Fruit fly (Drosophila melanogaster): ENCODE data around the gene CG42554.

Gene CG42554

DNA sequence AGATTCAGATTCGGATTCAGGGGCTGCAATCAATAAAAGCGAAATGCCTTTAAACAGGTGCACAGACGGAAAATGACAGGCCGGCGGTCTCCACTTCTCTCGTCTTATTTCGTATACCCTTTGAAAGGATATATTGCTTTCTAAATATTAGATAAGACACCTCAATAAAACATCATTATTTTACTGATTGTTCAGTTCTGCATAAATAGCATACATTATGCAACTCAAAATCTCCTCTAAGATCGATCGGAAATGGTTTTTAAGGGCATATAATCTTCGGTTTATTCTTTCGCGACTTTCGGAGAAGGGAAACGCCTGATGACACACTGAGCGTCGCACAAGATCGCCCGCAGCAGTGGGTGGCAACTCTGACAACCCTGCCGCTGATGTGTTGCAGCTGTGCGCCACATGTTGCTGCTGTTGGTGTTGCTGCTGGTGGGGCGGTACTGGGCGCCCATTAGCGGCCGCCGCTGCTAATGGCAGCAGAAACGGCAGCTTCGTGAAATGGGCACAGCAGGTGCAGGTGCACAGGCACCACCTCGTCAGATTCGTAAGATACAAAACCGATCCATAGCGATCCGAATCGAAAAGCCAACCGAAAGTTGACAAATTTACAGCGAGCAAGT is 49.6 kb upstream of the CG42554 start (continued):
- no peak for TF ChIP-seq Eip93F (GFP tag; optimal IDR thresholded peaks at IDR 0.05)
- TF ChIP-seq Gug (GFP tag; IDR thresholded peaks at IDR 0.05) = no peak
- no peak for TF ChIP-seq CG6808 (GFP tag; optimal IDR thresholded peaks at IDR 0.05)
- peak; percentile 45 for TF ChIP-seq CG11902 (GFP tag; optimal IDR thresholded peaks at IDR 0.05)
- peak; percentile 14 for TF ChIP-seq dsx (GFP tag; optimal IDR thresholded peaks at IDR 0.05; ENCODE audit: poor library complexity, severe bottlenecking)
- peak; percentile 47 for TF ChIP-seq net (GFP tag; optimal IDR thresholded peaks at IDR 0.05)
- peak; percentile 6 for TF ChIP-seq Sox15 (GFP tag; optimal IDR thresholded peaks at IDR 0.05)
- TF ChIP-seq svp (GFP tag) = peak; percentile 89
- no peak for TF ChIP-seq salr (GFP tag; optimal IDR thresholded peaks at IDR 0.05)
- TF ChIP-seq cyc (GFP tag; optimal IDR thresholded peaks at IDR 0.05) = peak; percentile 88
- peak; percentile 64 for TF ChIP-seq acj6 (GFP tag; optimal IDR thresholded peaks at IDR 0.05)
- TF ChIP-seq CG10669 (GFP tag; optimal IDR thresholded peaks at IDR 0.05) = peak; percentile 49

DNA sequence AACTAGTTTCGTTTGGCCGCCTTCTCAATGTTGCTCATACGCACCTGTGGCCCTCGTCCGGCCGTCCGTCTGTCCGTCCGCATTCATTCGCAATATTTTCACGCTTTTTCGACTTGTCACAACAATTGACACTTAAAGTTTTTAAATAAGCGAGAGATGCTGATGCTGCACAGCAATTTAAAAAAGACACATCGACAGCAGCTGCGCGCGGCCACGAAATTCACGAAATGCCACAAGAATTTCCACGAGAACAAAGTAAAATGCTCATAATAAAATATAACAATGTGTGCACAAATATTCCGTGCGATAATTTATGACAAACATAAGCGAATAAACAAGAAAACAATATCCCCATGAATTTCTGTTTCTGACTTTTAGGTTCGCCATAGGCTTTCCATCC is 48.6 kb upstream of the CG42554 start:
- TF ChIP-seq CG6276 (GFP tag; optimal IDR thresholded peaks at IDR 0.05) = no peak
- no peak for TF ChIP-seq CG4318 (GFP tag; optimal IDR thresholded peaks at IDR 0.05)
- TF ChIP-seq cyc (GFP tag; optimal IDR thresholded peaks at IDR 0.05) = no peak
- TF ChIP-seq Gug (GFP tag; IDR thresholded peaks at IDR 0.05) = no peak
- TF ChIP-seq dsx (GFP tag; optimal IDR thresholded peaks at IDR 0.05; ENCODE audit: poor library complexity, severe bottlenecking) = no peak
- TF ChIP-seq CG3919 (GFP tag; optimal IDR thresholded peaks at IDR 0.05) = no peak
- TF ChIP-seq Sox15 (GFP tag; optimal IDR thresholded peaks at IDR 0.05) = no peak
- no peak for TF ChIP-seq achi (GFP tag; optimal IDR thresholded peaks at IDR 0.05)

DNA sequence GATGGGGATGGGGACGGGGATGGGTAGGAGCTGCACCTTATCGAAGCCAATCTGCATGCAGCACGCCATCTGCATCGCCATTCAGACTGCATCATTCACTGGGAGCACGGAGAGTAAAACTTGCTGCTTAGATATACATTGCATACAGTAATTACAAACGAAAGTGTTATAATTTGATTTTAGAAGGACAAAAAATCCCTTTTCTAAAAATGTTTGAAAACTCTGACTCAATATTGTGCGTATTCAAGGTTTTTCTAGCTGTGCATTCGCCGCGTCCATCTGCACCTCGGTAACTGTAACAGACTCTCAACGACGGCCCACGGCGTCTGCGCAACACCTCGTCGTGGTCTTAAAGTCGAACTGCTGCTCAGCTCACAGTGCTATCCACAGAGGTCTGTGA is 47.8 kb upstream of the CG42554 start:
- no peak for TF ChIP-seq CG6854 (GFP tag; optimal IDR thresholded peaks at IDR 0.05)
- no peak for TF ChIP-seq CG11902 (GFP tag; optimal IDR thresholded peaks at IDR 0.05)
- TF ChIP-seq Sox102F (GFP tag; optimal IDR thresholded peaks at IDR 0.05) = no peak
- TF ChIP-seq CG10631 (GFP tag; optimal IDR thresholded peaks at IDR 0.05) = peak; percentile 70
- peak; percentile 78 for TF ChIP-seq CG11294 (GFP tag; IDR thresholded peaks at IDR 0.05)
- TF ChIP-seq ss (GFP tag; optimal IDR thresholded peaks at IDR 0.05) = peak in 1 of 2 experiments; percentile 3
- no peak for TF ChIP-seq Sox15 (GFP tag; optimal IDR thresholded peaks at IDR 0.05)
- TF ChIP-seq CG6276 (GFP tag; optimal IDR thresholded peaks at IDR 0.05) = peak; percentile 91
- TF ChIP-seq Eip93F (GFP tag; optimal IDR thresholded peaks at IDR 0.05) = no peak
- peak; percentile 24 for TF ChIP-seq CG16779 (tag; optimal IDR thresholded peaks at IDR 0.05)
- TF ChIP-seq eg (GFP tag; IDR thresholded peaks at IDR 0.05) = peak; percentile 96
- peak; percentile 57 for TF ChIP-seq CG11762 (GFP tag; optimal IDR thresholded peaks at IDR 0.05; ENCODE audit: insufficient read depth)
- no peak for TF ChIP-seq CG9139 (GFP tag; optimal IDR thresholded peaks at IDR 0.05)
- peak; percentile 80 for TF ChIP-seq achi (GFP tag; optimal IDR thresholded peaks at IDR 0.05)
- no peak for TF ChIP-seq fkh (GFP tag; optimal IDR thresholded peaks at IDR 0.05)
- TF ChIP-seq CG6792 (GFP tag; optimal IDR thresholded peaks at IDR 0.05) = no peak
- no peak for TF ChIP-seq Smox (GFP tag; optimal IDR thresholded peaks at IDR 0.05)
- peak; percentile 75 for TF ChIP-seq net (GFP tag; optimal IDR thresholded peaks at IDR 0.05)
- TF ChIP-seq CG34406 (GFP tag; optimal IDR thresholded peaks at IDR 0.05) = peak; percentile 24
- no peak for TF ChIP-seq Blimp-1 (GFP tag; optimal IDR thresholded peaks at IDR 0.05)
- TF ChIP-seq CG31627 (GFP tag; optimal IDR thresholded peaks at IDR 0.05) = no peak
- TF ChIP-seq Sox14 (GFP tag; optimal IDR thresholded peaks at IDR 0.05) = peak; percentile 77
- peak; percentile 95 for TF ChIP-seq CG15336 (GFP tag; IDR thresholded peaks at IDR 0.05)
- no peak for TF ChIP-seq esn (GFP tag; optimal IDR thresholded peaks at IDR 0.05)
- TF ChIP-seq CG3032 (tag; optimal IDR thresholded peaks at IDR 0.05) = no peak
- TF ChIP-seq CG6163 (GFP tag; IDR thresholded peaks at IDR 0.05) = peak; percentile 92
- TF ChIP-seq OdsH (GFP tag; optimal IDR thresholded peaks at IDR 0.05) = peak; percentile 77
- peak; percentile 93 for TF ChIP-seq CG4318 (GFP tag; optimal IDR thresholded peaks at IDR 0.05)
- no peak for TF ChIP-seq Hr39 (GFP tag; optimal IDR thresholded peaks at IDR 0.05)
- no peak for TF ChIP-seq CG7368 (GFP tag; optimal IDR thresholded peaks at IDR 0.05)
- peak; percentile 97 for TF ChIP-seq CG32006 (GFP tag; optimal IDR thresholded peaks at IDR 0.05)
- TF ChIP-seq spab (GFP tag; optimal IDR thresholded peaks at IDR 0.05) = peak; percentile 20
- peak; percentile 79 for TF ChIP-seq CG3919 (GFP tag; optimal IDR thresholded peaks at IDR 0.05)
- TF ChIP-seq cyc (GFP tag; optimal IDR thresholded peaks at IDR 0.05) = no peak
- TF ChIP-seq Gug (GFP tag; IDR thresholded peaks at IDR 0.05) = peak; percentile 88
- TF ChIP-seq dac (GFP tag; optimal IDR thresholded peaks at IDR 0.05) = peak; percentile 90
- peak; percentile 95 for TF ChIP-seq Hr4 (GFP tag; optimal IDR thresholded peaks at IDR 0.05)
- TF ChIP-seq pdm3 (GFP tag; optimal IDR thresholded peaks at IDR 0.05) = peak; percentile 73
- TF ChIP-seq CG8319 (GFP tag; optimal IDR thresholded peaks at IDR 0.05) = no peak

Measured in whole organism, prepupa.